Fruit fly (Drosophila melanogaster): ENCODE measurements around the gene CG46339.

The CG46339 gene

dm6 chr3R:26952200-26952856 is 36.8 kb downstream of the CG46339 start (continued):
- TF ChIP-seq CG11398 (GFP tag; optimal IDR thresholded peaks at IDR 0.05) (no peak), CG12942 (GFP tag; optimal IDR thresholded peaks at IDR 0.05) (no peak), Oaz (GFP tag; IDR thresholded peaks at IDR 0.05) (no peak), Blimp-1 (GFP tag; optimal IDR thresholded peaks at IDR 0.05) (no peak), hbn (GFP tag; IDR thresholded peaks at IDR 0.05; ENCODE audit: partially characterized antibody) (no peak), schlank (tag; optimal IDR thresholded peaks at IDR 0.05) (no peak), gcm (GFP tag; optimal IDR thresholded peaks at IDR 0.05) (no peak), dysf (GFP tag; IDR thresholded peaks at IDR 0.05) (no peak), zfh2 (GFP tag; optimal IDR thresholded peaks at IDR 0.05) (peak; percentile 30), CG17829 (tag; optimal IDR thresholded peaks at IDR 0.05) (no peak), CG2889 (GFP tag; IDR thresholded peaks at IDR 0.05) (no peak), CG16863 (GFP tag; optimal IDR thresholded peaks at IDR 0.05) (no peak), pum (GFP tag; optimal IDR thresholded peaks at IDR 0.05) (no peak), CG17361 (GFP tag; IDR thresholded peaks at IDR 0.05) (no peak), CG2116 (GFP tag; optimal IDR thresholded peaks at IDR 0.05) (no peak), unpg (GFP tag; optimal IDR thresholded peaks at IDR 0.05) (no peak), CG2120 (GFP tag; optimal IDR thresholded peaks at IDR 0.05) (peak; percentile 78), CG10654 (GFP tag; optimal IDR thresholded peaks at IDR 0.05) (no peak), Nf-YA (GFP tag; IDR thresholded peaks at IDR 0.05) (no peak), CG13424 (tag; optimal IDR thresholded peaks at IDR 0.05) (no peak), CG11696 (GFP tag; IDR thresholded peaks at IDR 0.05) (no peak), CG15073 (GFP tag; optimal IDR thresholded peaks at IDR 0.05) (no peak), gce (GFP tag; IDR thresholded peaks at IDR 0.05) (no peak), trem (tag; optimal IDR thresholded peaks at IDR 0.05) (no peak), CG11560 (tag; IDR thresholded peaks at IDR 0.05) (no peak), Awh (GFP tag; IDR thresholded peaks at IDR 0.05) (no peak), Stat92E (GFP tag; optimal IDR thresholded peaks at IDR 0.05) (no peak), Dip3 (GFP tag; optimal IDR thresholded peaks at IDR 0.05) (no peak), CG7987 (GFP tag; optimal IDR thresholded peaks at IDR 0.05) (peak; percentile 20), ac (GFP tag; optimal IDR thresholded peaks at IDR 0.05) (no peak), pzg (GFP tag; optimal IDR thresholded peaks at IDR 0.05) (no peak), Hey (tag; optimal IDR thresholded peaks at IDR 0.05) (no peak), CG6683 (GFP tag; optimal IDR thresholded peaks at IDR 0.05) (no peak), CG8359 (GFP tag; optimal IDR thresholded peaks at IDR 0.05; ENCODE audit: borderline replicate concordance) (no peak), danr (GFP tag; IDR thresholded peaks at IDR 0.05) (no peak), CG1602 (GFP tag; optimal IDR thresholded peaks at IDR 0.05) (no peak), fu2 (GFP tag; optimal IDR thresholded peaks at IDR 0.05) (no peak), CG17186 (GFP tag; optimal IDR thresholded peaks at IDR 0.05) (no peak), D19B (GFP tag; optimal IDR thresholded peaks at IDR 0.05) (peak; percentile 92), esg (GFP tag; conservative IDR thresholded peaks at IDR 0.05) (no peak), CG13775 (GFP tag; optimal IDR thresholded peaks at IDR 0.05) (no peak), CG6175 (GFP tag; IDR thresholded peaks at IDR 0.05) (no peak), da (GFP tag; optimal IDR thresholded peaks at IDR 0.05) (no peak), mirr (GFP tag; optimal IDR thresholded peaks at IDR 0.05) (peak; percentile 48), grn (GFP tag; optimal IDR thresholded peaks at IDR 0.05) (peak; percentile 30), CG32532 (GFP tag; IDR thresholded peaks at IDR 0.05) (no peak), so (GFP tag; IDR thresholded peaks at IDR 0.05) (no peak), CG1529 (GFP tag; optimal IDR thresholded peaks at IDR 0.05) (no peak), CG15011 (GFP tag; optimal IDR thresholded peaks at IDR 0.05) (no peak), oc (tag; optimal IDR thresholded peaks at IDR 0.05) (no peak), Sox100B (GFP tag; optimal IDR thresholded peaks at IDR 0.05) (no peak)
